Fruit fly (Drosophila melanogaster) whole organism, embryonic: Measurements from ENCODE around the gene Top3alpha.

Experiments used
- Atf-2 ChIP-seq: fragments of 200-800 bp; sonication (Bioruptor generic); optimal IDR thresholded peaks from 2 replicates; lab custom pipeline; 2016; ENCODE audit warnings: missing biosample characterization, missing genetic modification characterization
- Awh ChIP-seq: fragments of 200-800 bp; sonication (Bioruptor generic); IDR thresholded peaks from 2 replicates; pipeline ENCODE4, ENCODE4 v1.3.6; 2022; ENCODE audit warnings: missing biosample characterization, missing genetic modification characterization
- BEAF-32 ChIP-seq: fragments of 200-800 bp; sonication (Bioruptor generic); optimal IDR thresholded peaks from 3 replicates; lab custom pipeline; 2017; ENCODE audit warnings: missing biosample characterization, missing genetic modification characterization, mild to moderate bottlenecking, moderate library complexity, missing genetic modification reagents
- CG10147 ChIP-seq: fragments of 200-800 bp; sonication (Bioruptor generic); optimal IDR thresholded peaks from 2 replicates; lab custom pipeline; 2019; ENCODE audit warnings: missing biosample characterization, mild to moderate bottlenecking, missing genetic modification characterization, moderate library complexity
- CG11085 ChIP-seq: fragments of 200-800 bp; sonication (Bioruptor generic); IDR thresholded peaks from 2 replicates; pipeline ENCODE4 v1.3.6; 2022; ENCODE audit warnings: missing biosample characterization, missing genetic modification characterization
- CG12236 ChIP-seq: fragments of 200-800 bp; sonication (Bioruptor generic); optimal IDR thresholded peaks from 2 replicates; lab custom pipeline; 2016; ENCODE audit warnings: missing biosample characterization, missing genetic modification characterization
- CG12299 ChIP-seq: fragments of 200-800 bp; sonication (Bioruptor generic); optimal IDR thresholded peaks from 2 replicates; lab custom pipeline; 2018; ENCODE audit warnings: missing biosample characterization, mild to moderate bottlenecking, missing genetic modification characterization
- CG15601 ChIP-seq: fragments of 200-800 bp; sonication (Bioruptor generic); optimal IDR thresholded peaks from 3 replicates; lab custom pipeline; 2019; ENCODE audit warnings: missing biosample characterization, mild to moderate bottlenecking, missing genetic modification characterization, moderate library complexity
- CG16863 ChIP-seq: fragments of 200-800 bp; sonication (Bioruptor generic); optimal IDR thresholded peaks from 3 replicates; lab custom pipeline; 2016; ENCODE audit warnings: missing biosample characterization, missing genetic modification characterization
- CG17385 ChIP-seq: fragments of 200-800 bp; sonication (Bioruptor generic); optimal IDR thresholded peaks from 3 replicates; lab custom pipeline; 2018; ENCODE audit warnings: missing biosample characterization, mild to moderate bottlenecking, missing genetic modification characterization
- CG1832 ChIP-seq: fragments of 200-800 bp; sonication (Bioruptor generic); optimal IDR thresholded peaks from 2 replicates; lab custom pipeline; 2017; ENCODE audit warnings: missing biosample characterization, mild to moderate bottlenecking, missing genetic modification characterization, inconsistent platforms
- CG2202 ChIP-seq: fragments of 200-800 bp; sonication (Bioruptor generic); optimal IDR thresholded peaks from 2 replicates; lab custom pipeline; 2018; ENCODE audit warnings: missing biosample characterization, mild to moderate bottlenecking, missing genetic modification characterization
- CG30431 ChIP-seq: fragments of 200-800 bp; sonication (Bioruptor generic); optimal IDR thresholded peaks from 2 replicates; lab custom pipeline; 2017; ENCODE audit warnings: missing biosample characterization, missing genetic modification characterization
- CG32532 ChIP-seq: fragments of 200-800 bp; sonication (Bioruptor generic); IDR thresholded peaks from 2 replicates; pipeline ENCODE4 v1.3.6; 2022; ENCODE audit warnings: missing biosample characterization, missing genetic modification characterization
- CG3281 ChIP-seq: fragments of 200-800 bp; sonication (Bioruptor generic); optimal IDR thresholded peaks from 3 replicates; lab custom pipeline; 2017; ENCODE audit warnings: missing biosample characterization, mild to moderate bottlenecking, missing genetic modification characterization
- CG4360 ChIP-seq: fragments of 200-800 bp; sonication (Bioruptor generic); IDR thresholded peaks from 2 replicates; pipeline ENCODE4 v1.3.6; 2022; ENCODE audit warnings: missing biosample characterization, missing genetic modification characterization
- CG4820 ChIP-seq: fragments of 200-800 bp; sonication (Bioruptor generic); optimal IDR thresholded peaks from 3 replicates; lab custom pipeline; 2016; ENCODE audit warnings: missing biosample characterization, missing genetic modification characterization
- CG7372 ChIP-seq: fragments of 200-800 bp; sonication (Bioruptor generic); IDR thresholded peaks from 2 replicates; pipeline ENCODE4 v1.3.6; 2022; ENCODE audit warnings: missing biosample characterization, missing genetic modification characterization
- CG7745 ChIP-seq: fragments of 200-800 bp; sonication (Bioruptor generic); optimal IDR thresholded peaks from 2 replicates; lab custom pipeline; 2018; ENCODE audit warnings: missing biosample characterization, mild to moderate bottlenecking, missing genetic modification characterization, moderate library complexity
- CG9437 ChIP-seq: fragments of 200-800 bp; sonication (Bioruptor generic); optimal IDR thresholded peaks from 2 replicates; lab custom pipeline; 2018; ENCODE audit warnings: missing biosample characterization, mild to moderate bottlenecking, missing genetic modification characterization
- CG9609 ChIP-seq: fragments of 200-800 bp; sonication (Bioruptor generic); optimal IDR thresholded peaks from 3 replicates; lab custom pipeline; 2016; ENCODE audit warnings: missing biosample characterization, missing genetic modification characterization
- CG9727 ChIP-seq: fragments of 200-800 bp; sonication (Bioruptor generic); optimal IDR thresholded peaks from 3 replicates; lab custom pipeline; 2017; ENCODE audit warnings: missing biosample characterization, mild to moderate bottlenecking, missing genetic modification characterization
- CHES-1-like ChIP-seq: fragments of 200-800 bp; sonication (Bioruptor generic); optimal IDR thresholded peaks from 2 replicates; lab custom pipeline; 2016; ENCODE audit warnings: missing biosample characterization, missing genetic modification characterization
- Dll ChIP-seq: fragments of 200-800 bp; sonication (Bioruptor generic); IDR thresholded peaks from 4 replicates; pipeline ENCODE4 v1.3.6; 2022; ENCODE audit warnings: missing biosample characterization, missing genetic modification characterization; ENCODE audit not compliant: partially characterized antibody
- E2f1 ChIP-seq: fragments of 200-800 bp; sonication (Bioruptor generic); IDR thresholded peaks from 2 replicates; pipeline ENCODE4 v1.3.6; 2022; ENCODE audit warnings: missing biosample characterization, missing genetic modification characterization
- HLH54F ChIP-seq: fragments of 200-800 bp; sonication (Bioruptor generic); optimal IDR thresholded peaks from 3 replicates; lab custom pipeline; 2016; ENCODE audit warnings: missing biosample characterization, missing genetic modification characterization
- Lhr ChIP-seq: fragments of 200-800 bp; sonication (Bioruptor generic); optimal IDR thresholded peaks from 3 replicates; lab custom pipeline; 2017; ENCODE audit warnings: mild to moderate bottlenecking, missing biosample characterization, missing genetic modification reagents, missing genetic modification characterization
- Sry-δ ChIP-seq: fragments of 200-800 bp; sonication (Bioruptor generic); optimal IDR thresholded peaks from 2 replicates; lab custom pipeline; 2016; ENCODE audit warnings: missing biosample characterization, missing genetic modification characterization
- chm ChIP-seq: fragments of 200-800 bp; sonication (Bioruptor generic); IDR thresholded peaks from 2 replicates; pipeline ENCODE4 v1.3.6; 2022; ENCODE audit warnings: missing biosample characterization, missing genetic modification characterization
- dysf ChIP-seq: fragments of 200-800 bp; sonication (Bioruptor generic); IDR thresholded peaks from 3 replicates; pipeline ENCODE4 v1.3.6; 2022; ENCODE audit warnings: missing biosample characterization, missing genetic modification characterization
- gcm ChIP-seq: fragments of 200-800 bp; sonication (Bioruptor generic); optimal IDR thresholded peaks from 2 replicates; lab custom pipeline; 2019; ENCODE audit warnings: missing biosample characterization, mild to moderate bottlenecking, missing genetic modification characterization, moderate library complexity
- ind ChIP-seq: fragments of 200-800 bp; sonication (Bioruptor generic); optimal IDR thresholded peaks from 3 replicates; lab custom pipeline; 2016; ENCODE audit warnings: missing biosample characterization, missing genetic modification characterization
- klu ChIP-seq: fragments of 200-800 bp; sonication (Bioruptor generic); IDR thresholded peaks from 2 replicates; pipeline ENCODE4 v1.3.6; 2022; ENCODE audit warnings: missing biosample characterization, missing genetic modification characterization
- knrl ChIP-seq: fragments of 200-800 bp; sonication (Bioruptor generic); IDR thresholded peaks from 3 replicates; pipeline ENCODE4 v1.3.6; 2022; ENCODE audit warnings: missing biosample characterization, missing genetic modification characterization; ENCODE audit not compliant: partially characterized antibody
- maf-S ChIP-seq: fragments of 200-800 bp; sonication (Bioruptor generic); optimal IDR thresholded peaks from 2 replicates; lab custom pipeline; 2016; ENCODE audit warnings: missing biosample characterization, missing genetic modification characterization
- mam ChIP-seq: fragments of 200-800 bp; sonication (Bioruptor generic); optimal IDR thresholded peaks from 3 replicates; lab custom pipeline; 2016; ENCODE audit warnings: missing biosample characterization, missing genetic modification characterization
- nom ChIP-seq: fragments of 200-800 bp; sonication (Bioruptor generic); optimal IDR thresholded peaks from 2 replicates; lab custom pipeline; 2017; ENCODE audit warnings: missing biosample characterization, missing genetic modification characterization, mild to moderate bottlenecking, moderate library complexity, missing genetic modification reagents
- otp ChIP-seq: fragments of 200-800 bp; sonication (Bioruptor generic); IDR thresholded peaks from 3 replicates; pipeline ENCODE4, ENCODE4 v1.3.6; 2022; ENCODE audit warnings: missing biosample characterization, missing genetic modification characterization
- pan ChIP-seq, 4 experiments: fragments of >200 bp in 3 of 4; fragments of 200-800 bp in 1 of 4; sonication (Bioruptor generic) in 1 of 4; optimal IDR thresholded peaks in 3 of 4; IDR thresholded peaks in 1 of 4; 2 replicates each; pipeline versions ENCODE4 v1.3.6 to Lab custom; 2017 to 2022; ENCODE audit warnings: missing biosample characterization in 2 of 4, missing genetic modification characterization in 2 of 4, mixed read lengths in 1 of 4
- psq ChIP-seq: fragments of 200-800 bp; sonication (Bioruptor generic); optimal IDR thresholded peaks from 2 replicates; lab custom pipeline; 2017; ENCODE audit warnings: missing biosample characterization, missing genetic modification characterization
- pum ChIP-seq: fragments of 200-800 bp; sonication (Bioruptor generic); optimal IDR thresholded peaks from 2 replicates; lab custom pipeline; 2016; ENCODE audit warnings: missing biosample characterization, missing genetic modification characterization
- ro ChIP-seq: fragments of 200-800 bp; sonication (Bioruptor generic); IDR thresholded peaks from 2 replicates; pipeline ENCODE4 v1.3.6; 2022; ENCODE audit warnings: missing biosample characterization, missing genetic modification characterization
- sd ChIP-seq: fragments of 200-800 bp; sonication (Bioruptor generic); optimal IDR thresholded peaks from 3 replicates; lab custom pipeline; 2018; ENCODE audit warnings: missing biosample characterization, mild to moderate bottlenecking, missing genetic modification characterization, moderate library complexity
- sens ChIP-seq: fragments of 200-800 bp; sonication (Bioruptor generic); peaks from one replicate; lab custom pipeline; 2016; ENCODE audit warnings: missing biosample characterization, missing genetic modification characterization
- sna ChIP-seq: fragments of 200-800 bp; sonication (Bioruptor generic); IDR thresholded peaks from 2 replicates; pipeline ENCODE4 v1.3.6; 2022; ENCODE audit warnings: missing biosample characterization, missing genetic modification characterization; ENCODE audit not compliant: partially characterized antibody
- sob ChIP-seq: fragments of 200-800 bp; sonication (Bioruptor generic); IDR thresholded peaks from 2 replicates; pipeline ENCODE4 v1.3.6; 2022; ENCODE audit warnings: missing biosample characterization, missing genetic modification characterization
- sr ChIP-seq: fragments of 200-800 bp; sonication (Bioruptor generic); IDR thresholded peaks from 3 replicates; pipeline ENCODE4 v1.3.6; 2022; ENCODE audit warnings: missing biosample characterization, missing genetic modification characterization
- vvl ChIP-seq: fragments of 200-800 bp; sonication (Bioruptor generic); IDR thresholded peaks from 2 replicates; pipeline ENCODE4 v1.3.6; 2022; ENCODE audit warnings: missing biosample characterization, missing genetic modification characterization
- z ChIP-seq: fragments of 200-800 bp; sonication (Bioruptor generic); IDR thresholded peaks from 3 replicates; pipeline ENCODE4 v1.3.6; 2022; ENCODE audit warnings: missing biosample characterization, missing genetic modification characterization

Gene Top3alpha

DNA sequence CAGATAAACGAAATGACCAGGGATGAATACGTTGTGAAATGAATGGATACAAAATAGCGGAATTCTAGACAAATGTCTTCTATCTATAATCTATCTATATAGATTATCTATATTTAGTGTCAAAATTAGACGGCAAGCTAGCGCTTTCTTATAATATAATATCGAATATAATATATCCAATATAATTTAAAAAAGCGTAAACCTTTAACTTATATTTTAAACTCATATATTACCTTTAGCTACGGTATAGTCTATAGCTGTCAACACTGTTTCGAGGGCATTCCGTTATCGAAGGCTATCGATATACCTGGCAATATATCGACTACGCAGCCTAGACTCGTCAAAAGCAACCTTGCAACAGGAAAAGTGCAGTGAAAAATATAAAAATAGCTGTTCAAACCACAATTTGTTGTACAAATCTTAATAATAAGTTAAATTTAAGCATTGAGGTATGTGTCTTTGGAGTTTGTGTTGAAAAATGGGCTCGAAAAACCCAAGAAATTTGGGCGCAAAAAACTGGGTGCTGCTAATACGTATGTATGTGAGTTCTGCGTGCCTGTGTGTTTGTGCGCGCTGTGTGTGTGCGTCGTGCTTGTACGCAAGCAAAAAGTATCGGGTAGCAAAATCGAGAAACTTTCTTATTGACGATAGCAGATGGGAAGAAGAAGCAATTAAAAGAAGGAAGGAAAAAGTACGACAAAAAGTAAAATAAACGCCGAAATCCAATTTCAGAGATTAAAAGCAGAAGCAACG is 4.9 kb upstream of the Top3alpha start, which contains the start of the genes swm and Ctu2 (continued):
- peak; percentile 46 for TF ChIP-seq E2f1 (GFP tag; lab: Robert Waterston, UW)
- TF ChIP-seq sob = peak; percentile 60
- TF ChIP-seq nom (GFP tag; lab: Kevin White, UChicago) = no peak
- TF ChIP-seq CG30431 (GFP tag; lab: Kevin White, UChicago) = no peak
- peak; percentile 73 for TF ChIP-seq CG3281
- peak; percentile 0 for TF ChIP-seq HLH54F (GFP tag; lab: Kevin White, UChicago)
- peak; percentile 68 for TF ChIP-seq ind (GFP tag; lab: Kevin White, UChicago)
- TF ChIP-seq CG9727 (GFP tag; lab: Kevin White, UChicago) = peak; percentile 71
- no peak for TF ChIP-seq psq (GFP tag; lab: Kevin White, UChicago)
- no peak for TF ChIP-seq CG1832 (GFP tag; lab: Kevin White, UChicago)
- 0 out of 2 replicates have a peak, but pooled peaks have one; percentile 50 for TF ChIP-seq CG11085 (GFP tag; lab: Robert Waterston, UW)
- TF ChIP-seq chm = no peak
- no peak for TF ChIP-seq otp
- peak; percentile 64 for TF ChIP-seq Sry-δ
- TF ChIP-seq BEAF-32 = peak; percentile 81
- TF ChIP-seq knrl (GFP tag; lab: Robert Waterston, UW) = peak; percentile 69; the same call in 2 of the 3 replicates
- TF ChIP-seq CG9437 = peak; percentile 79
- TF ChIP-seq Dll (GFP tag; lab: Robert Waterston, UW) = peak; percentile 81
- TF ChIP-seq klu (GFP tag; lab: Robert Waterston, UW) = peak; percentile 36; the same call in 1 of the 2 replicates
- TF ChIP-seq CG15601 (tag; lab: Kevin White, UChicago) = peak; percentile 64
- TF ChIP-seq mam = peak; percentile 20
- peak; percentile 38 for TF ChIP-seq CG4820 (GFP tag; lab: Kevin White, UChicago)
- TF ChIP-seq maf-S (GFP tag; lab: Kevin White, UChicago) = no peak
- peak; percentile 60 for TF ChIP-seq CG12299
- peak; percentile 23 for TF ChIP-seq pum (GFP tag; lab: Kevin White, UChicago)
- no peak for TF ChIP-seq gcm (GFP tag; lab: Kevin White, UChicago)
- peak; percentile 54 for TF ChIP-seq vvl (GFP tag; lab: Robert Waterston, UW)
- peak; percentile 66 for TF ChIP-seq sens
- TF ChIP-seq CG7745 (tag; lab: Kevin White, UChicago) = no peak
- peak; percentile 40 for TF ChIP-seq CG2202
- TF ChIP-seq CHES-1-like = no peak
- no peak for TF ChIP-seq Awh (GFP tag; lab: Robert Waterston, UW)
- no peak for TF ChIP-seq CG16863 (GFP tag; lab: Kevin White, UChicago)
- no peak for TF ChIP-seq sr
- TF ChIP-seq CG10147 = peak; percentile 51
- peak; percentile 70 for TF ChIP-seq CG32532
- peak; percentile 89 for TF ChIP-seq sd (tag; lab: Kevin White, UChicago)
- TF ChIP-seq CG17385 (GFP tag; lab: Kevin White, UChicago) = peak; percentile 94
- TF ChIP-seq CG9609 (GFP tag; lab: Kevin White, UChicago) = no peak
- no peak for TF ChIP-seq Lhr (GFP tag; lab: Kevin White, UChicago)
- no peak for TF ChIP-seq CG4360 (GFP tag; lab: Robert Waterston, UW)
- TF ChIP-seq ro (GFP tag; lab: Robert Waterston, UW) = no peak
- peak; percentile 61; the same call in 2 of the 3 replicates for TF ChIP-seq dysf (GFP tag; lab: Robert Waterston, UW)
- no peak for TF ChIP-seq CG12236 (GFP tag; lab: Kevin White, UChicago)
- TF ChIP-seq CG7372 (GFP tag; lab: Robert Waterston, UW) = peak; percentile 57; the same call in 1 of the 2 replicates
- TF ChIP-seq z (GFP tag; lab: Robert Waterston, UW) = no peak
- TF ChIP-seq Atf-2 (GFP tag; lab: Kevin White, UChicago) = no peak
- peak; percentile 67; the same call in 1 of the 2 replicates for TF ChIP-seq sna (GFP tag; lab: Robert Waterston, UW)
- TF ChIP-seq pan (optimal IDR thresholded peaks at IDR 0.05; lab: Kevin White, UChicago) = no peak
- peak in 1 of 2 experiments; percentile 60 for TF ChIP-seq pan (GFP tag; optimal IDR thresholded peaks at IDR 0.05 in 1 of 2, IDR thresholded peaks at IDR 0.05 in 1 of 2)
